Worm (Caenorhabditis elegans) whole organism, L2 larva: ENCODE data around the gene D2024.18.

ENCODE experiments used
- C34F6.9 ChIP-seq: fragments of 150-350 bp; optimal IDR thresholded peaks from 2 replicates; lab custom pipeline; 2014; ENCODE audit warnings: missing biosample characterization, missing genetic modification characterization
- F13H6.1 ChIP-seq: sonication (generic microtip); optimal IDR thresholded peaks from 2 replicates; lab custom pipeline; 2016; ENCODE audit warnings: missing genetic modification characterization, missing compliant biosample characterization
- R02D3.7 ChIP-seq: fragments of 150-350 bp; optimal IDR thresholded peaks from 2 replicates; lab custom pipeline; 2014; ENCODE audit warnings: missing biosample characterization, missing genetic modification characterization
- Y55F3AM.14 ChIP-seq: fragments of 200-800 bp; sonication (Bioruptor generic); optimal IDR thresholded peaks from 2 replicates; lab custom pipeline; 2018; ENCODE audit warnings: mild to moderate bottlenecking, missing genetic modification characterization, missing compliant biosample characterization
- ZK546.5 ChIP-seq: sonication (generic microtip); optimal IDR thresholded peaks from 2 replicates; lab custom pipeline; 2017; ENCODE audit warnings: missing biosample characterization, missing genetic modification characterization
- alr-1 ChIP-seq: fragments of 150-350 bp; optimal IDR thresholded peaks from 2 replicates; lab custom pipeline; 2014; ENCODE audit warnings: missing biosample characterization, missing genetic modification characterization
- aly-2 ChIP-seq: fragments of 150-350 bp; optimal IDR thresholded peaks from 2 replicates; lab custom pipeline; 2014; ENCODE audit warnings: missing biosample characterization, missing genetic modification characterization
- ama-1 ChIP-seq: fragments of 150-350 bp; optimal IDR thresholded peaks from 2 replicates; lab custom pipeline; 2018; ENCODE audit warnings: inconsistent platforms
- blmp-1 ChIP-seq: sonication (generic microtip); optimal IDR thresholded peaks from 2 replicates; lab custom pipeline; 2017; ENCODE audit warnings: missing genetic modification characterization, mild to moderate bottlenecking, missing compliant biosample characterization, antibody characterized with exemption, moderate library complexity; ENCODE audit not compliant: insufficient read depth
- ceh-16 ChIP-seq: fragments of 150-350 bp; optimal IDR thresholded peaks from 2 replicates; lab custom pipeline; 2014; ENCODE audit warnings: missing biosample characterization, missing genetic modification characterization
- ceh-82 ChIP-seq: fragments of 150-350 bp; optimal IDR thresholded peaks from 2 replicates; lab custom pipeline; 2014; ENCODE audit warnings: missing biosample characterization, missing genetic modification characterization
- crh-2 ChIP-seq: sonication (generic microtip); optimal IDR thresholded peaks from 2 replicates; lab custom pipeline; 2017; ENCODE audit warnings: missing biosample characterization, missing genetic modification characterization
- dmd-4 ChIP-seq: sonication (generic microtip); optimal IDR thresholded peaks from 2 replicates; lab custom pipeline; 2017; ENCODE audit warnings: missing biosample characterization, missing genetic modification characterization
- egl-27 ChIP-seq: sonication (generic microtip); optimal IDR thresholded peaks from 3 replicates; lab custom pipeline; 2017; ENCODE audit warnings: missing biosample characterization, missing genetic modification reagents, missing genetic modification characterization
- elt-1 ChIP-seq: fragments of 150-350 bp; optimal IDR thresholded peaks from 2 replicates; lab custom pipeline; 2014; ENCODE audit warnings: missing biosample characterization, missing genetic modification characterization
- elt-3 ChIP-seq: sonication (generic microtip); optimal IDR thresholded peaks from 2 replicates; lab custom pipeline; 2017; ENCODE audit warnings: missing biosample characterization, missing genetic modification characterization
- fos-1 ChIP-seq: fragments of 150-350 bp; optimal IDR thresholded peaks from 2 replicates; lab custom pipeline; 2014; ENCODE audit warnings: missing biosample characterization, missing genetic modification characterization
- gmeb-1 ChIP-seq: fragments of 150-350 bp; optimal IDR thresholded peaks from 2 replicates; lab custom pipeline; 2014; ENCODE audit warnings: missing biosample characterization, missing genetic modification characterization
- lin-11 ChIP-seq: fragments of 150-350 bp; sonication (generic microtip); optimal IDR thresholded peaks from 2 replicates; lab custom pipeline; 2014; ENCODE audit warnings: missing biosample characterization, missing genetic modification characterization, inconsistent platforms, mixed read lengths
- lin-13 ChIP-seq: fragments of 150-350 bp; optimal IDR thresholded peaks from 2 replicates; lab custom pipeline; 2014; ENCODE audit warnings: missing biosample characterization, missing genetic modification reagents, missing genetic modification characterization
- lin-39 ChIP-seq: fragments of 150-350 bp; optimal IDR thresholded peaks from 2 replicates; lab custom pipeline; 2014; ENCODE audit warnings: missing biosample characterization, missing genetic modification reagents, missing genetic modification characterization
- lsy-2 ChIP-seq, 2 experiments: fragments of 150-350 bp in 1 of 2; sonication (generic microtip) in 1 of 2; optimal IDR thresholded peaks; 2 replicates each; lab custom pipeline; 2014 to 2017; ENCODE audit warnings: missing biosample characterization in 2 of 2, missing genetic modification characterization in 2 of 2
- mab-5 ChIP-seq: fragments of 150-350 bp; optimal IDR thresholded peaks from 2 replicates; lab custom pipeline; 2014; ENCODE audit warnings: missing biosample characterization, missing genetic modification characterization
- mbf-1 ChIP-seq: sonication (generic microtip); optimal IDR thresholded peaks from 2 replicates; lab custom pipeline; 2017; ENCODE audit warnings: missing biosample characterization, missing genetic modification characterization
- mdl-1 ChIP-seq, 2 experiments: fragments of 150-350 bp in 1 of 2; sonication (generic microtip) in 1 of 2; optimal IDR thresholded peaks; 2 replicates each; lab custom pipeline; 2017; ENCODE audit warnings: missing biosample characterization in 2 of 2, missing genetic modification characterization in 2 of 2
- nhr-10 ChIP-seq: sonication (generic microtip); optimal IDR thresholded peaks from 2 replicates; lab custom pipeline; 2017; ENCODE audit warnings: missing biosample characterization, missing genetic modification characterization
- nhr-11 ChIP-seq: fragments of 150-350 bp; optimal IDR thresholded peaks from 2 replicates; lab custom pipeline; 2014; ENCODE audit warnings: missing biosample characterization, missing genetic modification characterization
- nhr-12 ChIP-seq: fragments of 150-350 bp; optimal IDR thresholded peaks from 2 replicates; lab custom pipeline; 2014; ENCODE audit warnings: missing biosample characterization, missing genetic modification characterization
- nhr-129 ChIP-seq: fragments of 150-350 bp; optimal IDR thresholded peaks from 2 replicates; lab custom pipeline; 2014; ENCODE audit warnings: missing biosample characterization, missing genetic modification characterization
- nhr-21 ChIP-seq: fragments of 150-350 bp; optimal IDR thresholded peaks from 2 replicates; lab custom pipeline; 2014; ENCODE audit warnings: missing biosample characterization, missing genetic modification characterization
- nhr-23 ChIP-seq: fragments of 150-350 bp; optimal IDR thresholded peaks from 2 replicates; lab custom pipeline; 2014; ENCODE audit warnings: missing biosample characterization, missing genetic modification reagents, missing genetic modification characterization
- nhr-237 ChIP-seq: fragments of 150-350 bp; optimal IDR thresholded peaks from 2 replicates; lab custom pipeline; 2014; ENCODE audit warnings: missing biosample characterization, missing genetic modification characterization
- nhr-25 ChIP-seq: fragments of 150-350 bp; sonication (generic microtip); optimal IDR thresholded peaks from 3 replicates; lab custom pipeline; 2014; ENCODE audit warnings: missing biosample characterization, missing genetic modification characterization
- nhr-6 ChIP-seq: fragments of 150-350 bp; optimal IDR thresholded peaks from 2 replicates; lab custom pipeline; 2014; ENCODE audit warnings: missing biosample characterization, missing genetic modification characterization
- nhr-77 ChIP-seq: fragments of 150-350 bp; optimal IDR thresholded peaks from 2 replicates; lab custom pipeline; 2014; ENCODE audit warnings: missing biosample characterization, missing genetic modification characterization
- peb-1 ChIP-seq: fragments of 150-350 bp; optimal IDR thresholded peaks from 2 replicates; lab custom pipeline; 2014; ENCODE audit warnings: missing biosample characterization, missing genetic modification characterization
- sem-4 ChIP-seq: fragments of 150-350 bp; optimal IDR thresholded peaks from 2 replicates; lab custom pipeline; 2014; ENCODE audit warnings: missing biosample characterization, missing genetic modification reagents, missing genetic modification characterization
- skn-1 ChIP-seq: sonication (generic microtip); optimal IDR thresholded peaks from 2 replicates; lab custom pipeline; 2017; ENCODE audit warnings: missing biosample characterization, missing genetic modification characterization
- sma-3 ChIP-seq: sonication (generic microtip); optimal IDR thresholded peaks from 2 replicates; lab custom pipeline; 2016; ENCODE audit warnings: missing genetic modification reagents, missing genetic modification characterization, missing compliant biosample characterization
- sma-9 ChIP-seq, 2 experiments: fragments of 150-350 bp in 1 of 2; sonication (generic microtip) in 1 of 2; optimal IDR thresholded peaks; 2 replicates each; lab custom pipeline; 2014 to 2016; ENCODE audit warnings: missing genetic modification characterization in 2 of 2, mild to moderate bottlenecking in 1 of 2, missing biosample characterization in 1 of 2, missing compliant biosample characterization in 1 of 2, missing genetic modification reagents in 1 of 2, moderate library complexity in 1 of 2
- snpc-4 ChIP-seq: fragments of 150-350 bp; optimal IDR thresholded peaks from 2 replicates; lab custom pipeline; 2014; ENCODE audit warnings: missing biosample characterization, missing genetic modification characterization
- unc-39 ChIP-seq: fragments of 150-350 bp; optimal IDR thresholded peaks from 2 replicates; lab custom pipeline; 2014; ENCODE audit warnings: missing biosample characterization, missing genetic modification characterization
- unc-55 ChIP-seq: fragments of 150-350 bp; sonication (generic microtip); optimal IDR thresholded peaks from 3 replicates; lab custom pipeline; 2014; ENCODE audit warnings: missing biosample characterization, missing genetic modification reagents, missing genetic modification characterization
- unc-62 ChIP-seq: fragments of 150-350 bp; optimal IDR thresholded peaks from 2 replicates; lab custom pipeline; 2014; ENCODE audit warnings: missing biosample characterization, missing genetic modification reagents, missing genetic modification characterization
- zag-1 ChIP-seq: fragments of 150-350 bp; optimal IDR thresholded peaks from 2 replicates; lab custom pipeline; 2014; ENCODE audit warnings: missing biosample characterization, missing genetic modification characterization
- ztf-1 ChIP-seq: fragments of 200-800 bp; sonication (Bioruptor generic); conservative IDR thresholded peaks from 2 replicates; pipeline ENCODE4 v1.3.6; 2022; ENCODE audit warnings: missing genetic modification characterization, missing compliant biosample characterization
- ztf-11 ChIP-seq: sonication (generic microtip); optimal IDR thresholded peaks from 2 replicates; lab custom pipeline; 2017; ENCODE audit warnings: missing biosample characterization, missing genetic modification characterization
- ztf-4 ChIP-seq: fragments of 150-350 bp; optimal IDR thresholded peaks from 2 replicates; lab custom pipeline; 2014; ENCODE audit warnings: missing biosample characterization, missing genetic modification characterization

D2024.18 gene

ce11 chrIV:7230935-7231334, 19.3 kb upstream of the D2024.18 start, which contains the start of gene D2024.4:
Gene D2024.4 (plus strand): TSS chrIV:7231235.
- TF ChIP-seq nhr-10 (tag; lab: Kevin White, UChicago) = no peak
- no peak for TF ChIP-seq F13H6.1 (tag; lab: Kevin White, UChicago)
- no peak for TF ChIP-seq ztf-4 (tag; lab: Kevin White, UChicago)
- no peak for TF ChIP-seq Y55F3AM.14
- TF ChIP-seq lin-11 (tag; lab: Kevin White, UChicago) = no peak
- TF ChIP-seq, all 48 proteins: peak for 0

DNA sequence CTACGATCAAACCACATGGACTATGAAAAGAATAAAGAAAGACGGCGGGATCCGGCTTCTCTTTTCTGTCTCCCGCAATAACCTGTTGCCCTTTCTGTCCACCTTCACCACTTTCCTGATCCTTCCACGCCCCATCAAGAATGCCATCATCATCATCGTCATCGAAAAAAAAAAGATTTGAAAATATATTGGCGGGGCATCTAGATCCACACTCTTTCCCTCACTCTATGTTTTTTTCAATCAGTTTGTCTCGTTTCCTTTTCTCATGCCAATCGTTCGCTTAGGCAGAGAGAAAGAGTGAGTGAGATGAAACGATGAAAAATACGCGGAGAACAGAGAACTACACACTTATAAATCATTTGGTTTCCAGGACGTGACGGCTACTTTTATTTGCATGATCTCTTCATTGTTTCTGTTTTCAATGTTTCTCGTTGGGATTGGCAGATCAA, 16.7 kb upstream of the D2024.18 start:
- no peak for TF ChIP-seq unc-39 (tag; lab: Kevin White, UChicago)
- no peak for TF ChIP-seq nhr-129
- no peak for TF ChIP-seq skn-1 (tag; lab: Kevin White, UChicago)
- TF ChIP-seq nhr-23 (tag; lab: Kevin White, UChicago) = no peak
- peak; percentile 23 for TF ChIP-seq F13H6.1 (tag; lab: Kevin White, UChicago)
- TF ChIP-seq dmd-4 = no peak
- TF ChIP-seq ceh-82 (tag; lab: Kevin White, UChicago) = no peak
- no peak for TF ChIP-seq alr-1
- no peak for TF ChIP-seq crh-2 (tag; lab: Kevin White, UChicago)
- TF ChIP-seq snpc-4 = no peak
- no peak for TF ChIP-seq nhr-11 (tag; lab: Kevin White, UChicago)
- peak; percentile 21 for TF ChIP-seq lin-39 (tag; lab: Kevin White, UChicago)
- TF ChIP-seq egl-27 (tag; lab: Kevin White, UChicago) = no peak
- no peak for TF ChIP-seq fos-1 (tag; lab: Kevin White, UChicago)
- no peak for TF ChIP-seq ceh-16
- TF ChIP-seq ztf-4 (tag; lab: Kevin White, UChicago) = no peak
- peak in 1 of 2 experiments; percentile 38 for TF ChIP-seq mdl-1 (tag; optimal IDR thresholded peaks at IDR 0.05; lab: Kevin White, UChicago)
- no peak for TF ChIP-seq sem-4 (tag; lab: Kevin White, UChicago)
- peak; percentile 77 for TF ChIP-seq mab-5 (tag; lab: Kevin White, UChicago)
- no peak for TF ChIP-seq ztf-1 (GFP tag; lab: Robert Waterston, UW)
- no peak for TF ChIP-seq nhr-10 (tag; lab: Kevin White, UChicago)
- no peak for TF ChIP-seq nhr-6 (tag; lab: Kevin White, UChicago)
- no peak for TF ChIP-seq peb-1 (tag; lab: Kevin White, UChicago)
- TF ChIP-seq elt-1 (tag; lab: Kevin White, UChicago) = no peak
- no peak for TF ChIP-seq nhr-77
- no peak for TF ChIP-seq sma-3
- TF ChIP-seq ama-1 (lab: Kevin White, UChicago) = no peak
- no peak for TF ChIP-seq elt-3
- TF ChIP-seq nhr-237 (tag; lab: Kevin White, UChicago) = no peak
- TF ChIP-seq lsy-2 (tag; optimal IDR thresholded peaks at IDR 0.05; lab: Kevin White, UChicago) = peak in 1 of 2 experiments; percentile 23
- no peak for TF ChIP-seq blmp-1 (tag; lab: Kevin White, UChicago)
- no peak for TF ChIP-seq R02D3.7 (tag; lab: Kevin White, UChicago)
- no peak for TF ChIP-seq mbf-1 (tag; lab: Kevin White, UChicago)
- no peak for TF ChIP-seq nhr-25 (tag; lab: Kevin White, UChicago)
- TF ChIP-seq aly-2 (tag; lab: Kevin White, UChicago) = no peak
- no peak for TF ChIP-seq lin-13 (GFP tag; lab: Kevin White, UChicago)
- peak; percentile 40 for TF ChIP-seq C34F6.9
- TF ChIP-seq ztf-11 (tag; lab: Kevin White, UChicago) = no peak
- TF ChIP-seq gmeb-1 (tag; lab: Kevin White, UChicago) = no peak
- TF ChIP-seq zag-1 (tag; lab: Kevin White, UChicago) = no peak
- no peak for TF ChIP-seq lin-11 (tag; lab: Kevin White, UChicago)
- TF ChIP-seq sma-9 (GFP tag; optimal IDR thresholded peaks at IDR 0.05; lab: Kevin White, UChicago) = no peak
- no peak for TF ChIP-seq sma-9 (tag; optimal IDR thresholded peaks at IDR 0.05; lab: Kevin White, UChicago)
- TF ChIP-seq nhr-21 = no peak
- TF ChIP-seq unc-55 (GFP tag; lab: Kevin White, UChicago) = peak; percentile 56
- no peak for TF ChIP-seq nhr-12 (tag; lab: Kevin White, UChicago)
- no peak for TF ChIP-seq Y55F3AM.14
- TF ChIP-seq ZK546.5 (tag; lab: Kevin White, UChicago) = no peak
- no peak for TF ChIP-seq unc-62 (GFP tag; lab: Kevin White, UChicago)
